Worm (Caenorhabditis elegans): Measurements from ENCODE around the gene sma-3.

DNA sequence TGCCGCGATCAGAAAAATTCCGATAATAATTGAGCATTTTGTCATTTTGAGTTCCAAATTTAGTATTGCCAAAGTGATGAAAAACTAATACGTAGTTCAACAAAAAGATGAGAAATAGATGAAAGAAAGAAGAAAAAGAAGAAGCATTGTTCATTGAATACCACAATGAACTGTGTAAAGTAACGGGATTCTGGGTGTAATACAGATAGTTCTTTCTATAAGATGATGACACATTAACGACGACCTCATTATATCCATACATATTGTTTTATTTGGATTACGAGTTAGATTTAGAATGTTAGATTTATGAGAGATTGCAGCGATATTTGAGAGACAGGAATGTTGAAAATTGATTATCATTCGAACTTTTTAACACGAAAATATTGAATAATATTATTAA, 27.8 kb upstream of the sma-3 start, which contains the start of gene K04C2.5:
- TF ChIP-seq unc-39 (tag; optimal IDR thresholded peaks at IDR 0.05) (no peak), lin-13 (GFP tag; optimal IDR thresholded peaks at IDR 0.05) (no peak), aly-2 (tag; optimal IDR thresholded peaks at IDR 0.05) (no peak), nhr-25 (tag; optimal IDR thresholded peaks at IDR 0.05) (no peak), ztf-1 (GFP tag; conservative IDR thresholded peaks at IDR 0.05) (no peak)

Data from whole organism, L2 larva.